Worm (Caenorhabditis elegans) whole organism, L4 larva: ENCODE data around the gene C07D8.5.

Experiments
- R02D3.7 ChIP-seq: fragments of 150-350 bp; sonication (generic microtip); optimal IDR thresholded peaks from 3 replicates; lab custom pipeline; 2014; ENCODE audit warnings: missing biosample characterization, missing genetic modification characterization
- T20F7.1 ChIP-seq: fragments of 200-800 bp; sonication (Bioruptor generic); optimal IDR thresholded peaks from 2 replicates; lab custom pipeline; 2018; ENCODE audit warnings: mild to moderate bottlenecking, missing genetic modification characterization, missing compliant biosample characterization
- aha-1 ChIP-seq: fragments of 150-350 bp; peaks from one replicate; lab custom pipeline; 2014; ENCODE audit warnings: missing biosample characterization, missing genetic modification characterization
- arid-1 ChIP-seq: fragments of 200-800 bp; sonication (Bioruptor generic); conservative IDR thresholded peaks from 2 replicates; pipeline ENCODE4 v1.3.6; 2022; ENCODE audit warnings: missing genetic modification reagents, missing genetic modification characterization, missing compliant biosample characterization
- ceh-20 ChIP-seq: fragments of 200-800 bp; sonication (Bioruptor generic); IDR thresholded peaks from 2 replicates; pipeline ENCODE4 v1.3.6; 2022; ENCODE audit warnings: missing genetic modification reagents, missing genetic modification characterization, missing compliant biosample characterization
- ceh-44 ChIP-seq: fragments of 200-800 bp; sonication (Bioruptor generic); IDR thresholded peaks from 2 replicates; pipeline ENCODE4 v1.3.6; 2022; ENCODE audit warnings: missing genetic modification reagents, missing genetic modification characterization, missing compliant biosample characterization
- daf-19 ChIP-seq: fragments of 200-800 bp; sonication (Bioruptor generic); conservative IDR thresholded peaks from 2 replicates; pipeline ENCODE4 v1.3.6; 2022; ENCODE audit warnings: missing genetic modification characterization, missing compliant biosample characterization
- daf-8 ChIP-seq: fragments of 200-800 bp; sonication (Bioruptor generic); IDR thresholded peaks from 2 replicates; pipeline ENCODE4 v1.3.6; 2022; ENCODE audit warnings: missing genetic modification characterization, missing compliant biosample characterization
- dmd-6 ChIP-seq: fragments of 200-800 bp; sonication (Bioruptor generic); IDR thresholded peaks from 2 replicates; pipeline ENCODE4 v1.3.6; 2022; ENCODE audit warnings: missing genetic modification reagents, missing genetic modification characterization, missing compliant biosample characterization
- dmd-8 ChIP-seq: fragments of 200-800 bp; sonication (Bioruptor generic); IDR thresholded peaks from 2 replicates; pipeline ENCODE4 v1.3.6; 2022; ENCODE audit warnings: missing genetic modification characterization, missing compliant biosample characterization
- dpl-1 ChIP-seq: fragments of 150-350 bp; optimal IDR thresholded peaks from 2 replicates; lab custom pipeline; 2014; ENCODE audit warnings: missing biosample characterization, missing genetic modification reagents, missing genetic modification characterization
- duxl-1 ChIP-seq: sonication (generic microtip); optimal IDR thresholded peaks from 2 replicates; lab custom pipeline; 2016; ENCODE audit warnings: mild to moderate bottlenecking, missing genetic modification characterization, moderate library complexity, missing compliant biosample characterization; ENCODE audit not compliant: poor library complexity
- egl-43 ChIP-seq: fragments of 200-800 bp; sonication (Bioruptor generic); IDR thresholded peaks from 2 replicates; pipeline ENCODE4 v1.3.6; 2022; ENCODE audit warnings: missing genetic modification reagents, missing genetic modification characterization, missing compliant biosample characterization
- fkh-10 ChIP-seq: fragments of 150-350 bp; optimal IDR thresholded peaks from 2 replicates; lab custom pipeline; 2014; ENCODE audit warnings: missing biosample characterization, missing genetic modification reagents, missing genetic modification characterization
- hif-1 ChIP-seq, 2 experiments: sonication (generic microtip); optimal IDR thresholded peaks; 2 replicates each; lab custom pipeline; 2016 to 2017; ENCODE audit warnings: missing compliant biosample characterization in 2 of 2, missing genetic modification characterization in 2 of 2, missing genetic modification reagents in 2 of 2, missing genotype in 2 of 2, mild to moderate bottlenecking in 1 of 2
- hlh-11 ChIP-seq: fragments of 200-800 bp; sonication (Bioruptor generic); optimal IDR thresholded peaks from 2 replicates; lab custom pipeline; 2018; ENCODE audit warnings: mild to moderate bottlenecking, missing genetic modification characterization, missing compliant biosample characterization
- hlh-30 ChIP-seq: sonication (generic microtip); optimal IDR thresholded peaks from 2 replicates; lab custom pipeline; 2017; ENCODE audit warnings: antibody characterized with exemption, mild to moderate bottlenecking, missing genetic modification characterization, missing compliant biosample characterization; ENCODE audit not compliant: insufficient read depth
- lin-13 ChIP-seq: fragments of 150-350 bp; optimal IDR thresholded peaks from 2 replicates; lab custom pipeline; 2014; ENCODE audit warnings: missing biosample characterization, missing genetic modification reagents, missing genetic modification characterization
- lin-15B ChIP-seq: fragments of 150-350 bp; sonication (generic microtip); optimal IDR thresholded peaks from 3 replicates; lab custom pipeline; 2014; ENCODE audit warnings: missing biosample characterization, missing genetic modification characterization
- lsy-2 ChIP-seq, 2 experiments: fragments of 150-350 bp in 1 of 2; sonication (generic microtip) in 1 of 2; optimal IDR thresholded peaks; 2 replicates each; lab custom pipeline; 2014 to 2017; ENCODE audit warnings: missing biosample characterization in 2 of 2, missing genetic modification characterization in 2 of 2
- mdl-1 ChIP-seq, 2 experiments: fragments of 150-350 bp in 1 of 2; sonication (generic microtip) in 1 of 2; optimal IDR thresholded peaks; 2 replicates each; lab custom pipeline; 2014 to 2017; ENCODE audit warnings: missing biosample characterization in 2 of 2, missing genetic modification characterization in 2 of 2
- mep-1 ChIP-seq: fragments of 150-350 bp; sonication (generic microtip); optimal IDR thresholded peaks from 3 replicates; lab custom pipeline; 2014; ENCODE audit warnings: missing biosample characterization, missing genetic modification characterization
- mes-2 ChIP-seq: sonication (generic microtip); optimal IDR thresholded peaks from 2 replicates; lab custom pipeline; 2016; ENCODE audit warnings: missing genotype, mild to moderate bottlenecking, missing genetic modification characterization, missing compliant biosample characterization; ENCODE audit not compliant: poor library complexity, severe bottlenecking
- mxl-3 ChIP-seq: fragments of 200-800 bp; sonication (Bioruptor generic); optimal IDR thresholded peaks from 2 replicates; lab custom pipeline; 2018; ENCODE audit warnings: mild to moderate bottlenecking, missing genetic modification characterization, missing compliant biosample characterization
- nhr-11 ChIP-seq: fragments of 150-350 bp; optimal IDR thresholded peaks from 2 replicates; lab custom pipeline; 2014; ENCODE audit warnings: missing biosample characterization, missing genetic modification characterization
- nhr-25 ChIP-seq: sonication (generic microtip); optimal IDR thresholded peaks from 2 replicates; lab custom pipeline; 2017; ENCODE audit warnings: missing genetic modification characterization, mild to moderate bottlenecking, missing compliant biosample characterization, antibody characterized with exemption, moderate library complexity, borderline replicate concordance; ENCODE audit not compliant: insufficient read depth
- nhr-48 ChIP-seq: sonication (generic microtip); optimal IDR thresholded peaks from 2 replicates; lab custom pipeline; 2016; ENCODE audit warnings: mild to moderate bottlenecking, missing genetic modification characterization, missing compliant biosample characterization
- nhr-6 ChIP-seq: fragments of 150-350 bp; optimal IDR thresholded peaks from 2 replicates; lab custom pipeline; 2014; ENCODE audit warnings: missing biosample characterization, missing genetic modification characterization
- nhr-77 ChIP-seq: fragments of 150-350 bp; optimal IDR thresholded peaks from 2 replicates; lab custom pipeline; 2014; ENCODE audit warnings: missing biosample characterization, missing genetic modification characterization
- pha-4 ChIP-seq, 2 experiments: fragments of 150-350 bp in 1 of 2; fragments of 200-800 bp in 1 of 2; sonication (Bioruptor generic) in 1 of 2; IDR thresholded peaks in 1 of 2; optimal IDR thresholded peaks in 1 of 2; 2 replicates each; pipeline versions ENCODE4 v1.3.6 to Lab custom; 2014 to 2022; ENCODE audit warnings: missing genetic modification characterization in 2 of 2, missing genetic modification reagents in 2 of 2, missing biosample characterization in 1 of 2, missing compliant biosample characterization in 1 of 2
- php-3 ChIP-seq: fragments of 200-800 bp; sonication (Bioruptor generic); IDR thresholded peaks from 2 replicates; pipeline ENCODE4 v1.3.6; 2022; ENCODE audit warnings: missing genetic modification reagents, missing genetic modification characterization, missing compliant biosample characterization
- pqm-1 ChIP-seq: sonication (generic microtip); optimal IDR thresholded peaks from 2 replicates; lab custom pipeline; 2017; ENCODE audit warnings: missing biosample characterization, missing genetic modification characterization
- rbr-2 ChIP-seq: sonication (generic microtip); optimal IDR thresholded peaks from 2 replicates; lab custom pipeline; 2016; ENCODE audit warnings: missing genotype, missing genetic modification characterization, missing compliant biosample characterization
- saeg-2 ChIP-seq: fragments of 200-800 bp; sonication (Bioruptor generic); IDR thresholded peaks from 2 replicates; pipeline ENCODE4 v1.3.6; 2022; ENCODE audit warnings: missing genetic modification reagents, missing genetic modification characterization, missing compliant biosample characterization
- sdz-12 ChIP-seq: fragments of 200-800 bp; sonication (Bioruptor generic); optimal IDR thresholded peaks from 2 replicates; lab custom pipeline; 2018; ENCODE audit warnings: mild to moderate bottlenecking, missing genetic modification characterization, missing compliant biosample characterization
- snpc-4 ChIP-seq: fragments of 150-350 bp; optimal IDR thresholded peaks from 2 replicates; lab custom pipeline; 2014; ENCODE audit warnings: missing biosample characterization, missing genetic modification characterization
- spr-1 ChIP-seq: sonication (generic microtip); optimal IDR thresholded peaks from 2 replicates; lab custom pipeline; 2016; ENCODE audit warnings: mild to moderate bottlenecking, missing genetic modification characterization, missing compliant biosample characterization
- unc-130 ChIP-seq: sonication (generic microtip); optimal IDR thresholded peaks from 2 replicates; lab custom pipeline; 2016; ENCODE audit warnings: missing genetic modification reagents, missing genetic modification characterization, missing compliant biosample characterization
- unc-39 ChIP-seq: sonication (generic microtip); optimal IDR thresholded peaks from 2 replicates; lab custom pipeline; 2017; ENCODE audit warnings: missing biosample characterization, missing genetic modification characterization
- unc-62 ChIP-seq, 3 experiments: fragments of 150-350 bp in 1 of 3; sonication (generic microtip); optimal IDR thresholded peaks in 2 of 3; peaks in 1 of 3; 1 replicate in 1 of 3; 2 replicates in 2 of 3; lab custom pipeline; 2014 to 2017; ENCODE audit warnings: missing biosample characterization in 3 of 3, missing genetic modification characterization in 3 of 3, missing genetic modification reagents in 3 of 3, missing genotype in 1 of 3
- zag-1 ChIP-seq: fragments of 150-350 bp; optimal IDR thresholded peaks from 2 replicates; lab custom pipeline; 2014; ENCODE audit warnings: missing biosample characterization, missing genetic modification characterization
- zfp-2 ChIP-seq: sonication (generic microtip); optimal IDR thresholded peaks from 2 replicates; lab custom pipeline; 2016; ENCODE audit warnings: mild to moderate bottlenecking, missing genetic modification characterization, missing compliant biosample characterization
- zip-11 ChIP-seq: fragments of 200-800 bp; sonication (Bioruptor generic); IDR thresholded peaks from 2 replicates; pipeline ENCODE4 v1.3.6; 2022; ENCODE audit warnings: missing genetic modification characterization, missing compliant biosample characterization

Gene C07D8.5

ce11 chrX:7334302-7334724 lies 9.5 kb upstream of the C07D8.5 start, which contains the start of gene epg-7 (continued):
- TF ChIP-seq arid-1 (peak; percentile 85), nhr-25 (tag; lab: Kevin White, UChicago) (peak; percentile 92), zip-11 (GFP tag; lab: Robert Waterston, UW) (no peak), ceh-20 (GFP tag; lab: Robert Waterston, UW) (peak; percentile 94), dmd-8 (peak; percentile 31; the same call in 1 of the 2 replicates), lin-13 (peak; percentile 91), zfp-2 (peak; percentile 9)
- TF ChIP-seq, all 104 proteins: peak for 65

ce11 chrX:7340394-7340793 lies 3.5 kb upstream of the C07D8.5 start:
- TF ChIP-seq mes-2 (tag; lab: Kevin White, UChicago) (peak; percentile 56), hlh-30 (tag; lab: Kevin White, UChicago) (peak; percentile 12), unc-62 (GFP tag; optimal IDR thresholded peaks at IDR 0.05 in 1 of 2; lab: Kevin White, UChicago) (peak in 1 of 2 experiments; percentile 3), unc-62 (tag; optimal IDR thresholded peaks at IDR 0.05; lab: Kevin White, UChicago) (no peak), duxl-1 (tag; lab: Kevin White, UChicago) (peak; percentile 36), daf-8 (no peak), hlh-11 (tag; lab: Kevin White, UChicago) (no peak), egl-43 (GFP tag; lab: Robert Waterston, UW) (peak; percentile 46; the same call in 1 of the 2 replicates), dpl-1 (GFP tag; lab: Kevin White, UChicago) (peak; percentile 30), hif-1 (tag; optimal IDR thresholded peaks at IDR 0.05; lab: Kevin White, UChicago) (peak in 1 of 2 experiments; percentile 10)
- TF ChIP-seq, all 104 proteins: peak for 7

ce11 chrX:7340915-7341559 lies 2.8 kb upstream of the C07D8.5 start, which contains the start of gene C07D8.6:
C07D8.6 (plus strand) TSS chrX:7341509.
- TF ChIP-seq pqm-1 (tag; lab: Kevin White, UChicago): peak; percentile 95
- no peak for TF ChIP-seq unc-39 (tag; lab: Kevin White, UChicago)
- no peak for TF ChIP-seq daf-19 (GFP tag; lab: Robert Waterston, UW)
- no peak for TF ChIP-seq unc-130 (GFP tag; lab: Kevin White, UChicago)
- TF ChIP-seq mep-1: peak; percentile 59
- TF ChIP-seq mes-2 (tag; lab: Kevin White, UChicago): peak; percentile 26
- peak; percentile 60 for TF ChIP-seq nhr-6
- peak; percentile 89 for TF ChIP-seq hlh-11 (tag; lab: Kevin White, UChicago)
- TF ChIP-seq ceh-44 (GFP tag; lab: Robert Waterston, UW): no peak
- peak; percentile 96 for TF ChIP-seq aha-1 (tag; lab: Kevin White, UChicago)
- peak; percentile 17 for TF ChIP-seq nhr-11 (tag; lab: Kevin White, UChicago)
- TF ChIP-seq unc-62 (GFP tag; optimal IDR thresholded peaks at IDR 0.05 in 1 of 2; lab: Kevin White, UChicago): peak in 1 of 2 experiments; percentile 28
- TF ChIP-seq unc-62 (tag; optimal IDR thresholded peaks at IDR 0.05; lab: Kevin White, UChicago): no peak
- TF ChIP-seq egl-43 (GFP tag; lab: Robert Waterston, UW): no peak
- TF ChIP-seq mdl-1 (tag; optimal IDR thresholded peaks at IDR 0.05; lab: Kevin White, UChicago): peak in 1 of 2 experiments; percentile 50
- TF ChIP-seq rbr-2: no peak
- no peak for TF ChIP-seq nhr-25 (tag; lab: Kevin White, UChicago)
- no peak for TF ChIP-seq zag-1
- TF ChIP-seq dmd-6 (GFP tag; lab: Robert Waterston, UW): peak; percentile 86
- no peak for TF ChIP-seq spr-1 (tag; lab: Kevin White, UChicago)
- no peak for TF ChIP-seq R02D3.7 (tag; lab: Kevin White, UChicago)
- no peak for TF ChIP-seq T20F7.1 (GFP tag; lab: Kevin White, UChicago)
- TF ChIP-seq nhr-77 (tag; lab: Kevin White, UChicago): peak; percentile 70
- TF ChIP-seq snpc-4 (tag; lab: Kevin White, UChicago): no peak
- TF ChIP-seq mxl-3 (GFP tag; lab: Kevin White, UChicago): peak; percentile 82
- peak; percentile 58; the same call in 1 of the 2 replicates for TF ChIP-seq php-3 (GFP tag; lab: Robert Waterston, UW)
- TF ChIP-seq sdz-12: no peak
- TF ChIP-seq fkh-10 (GFP tag; lab: Kevin White, UChicago): no peak
- TF ChIP-seq pha-4 (GFP tag; IDR thresholded peaks at IDR 0.05; lab: Robert Waterston, UW): no peak
- no peak for TF ChIP-seq pha-4 (tag; optimal IDR thresholded peaks at IDR 0.05; lab: Kevin White, UChicago)
- peak; percentile 59 for TF ChIP-seq hlh-30 (tag; lab: Kevin White, UChicago)
- TF ChIP-seq lsy-2 (tag; optimal IDR thresholded peaks at IDR 0.05; lab: Kevin White, UChicago): peak in 1 of 2 experiments; percentile 52
- no peak for TF ChIP-seq lin-15B (tag; lab: Kevin White, UChicago)
- TF ChIP-seq saeg-2 (GFP tag; lab: Robert Waterston, UW): 0 out of 2 replicates have a peak, but pooled peaks have one; percentile 33
- TF ChIP-seq nhr-48 (tag; lab: Kevin White, UChicago): peak; percentile 83
